Worm (Caenorhabditis elegans): ENCODE data around the gene F22H10.6.

DNA sequence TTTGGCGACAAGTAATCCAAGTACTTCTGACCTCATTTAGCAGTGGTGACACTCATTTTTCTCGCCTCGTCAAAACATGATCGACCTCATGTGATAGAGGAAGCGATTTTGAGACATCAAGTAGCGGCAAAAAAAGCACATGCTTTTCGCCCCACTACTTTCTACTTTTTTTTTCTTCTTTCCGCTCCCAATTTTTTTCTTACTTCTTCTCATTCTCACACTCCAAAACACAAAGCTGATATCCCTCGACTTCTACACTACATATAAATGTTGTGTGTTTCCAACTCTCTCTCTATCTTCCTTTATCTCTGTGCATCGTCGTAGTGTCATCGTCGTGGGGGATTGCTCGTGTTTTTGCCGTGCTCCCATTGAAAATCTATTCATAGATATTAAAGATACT is 41.1 kb upstream of the F22H10.6 start:
- TF ChIP-seq unc-62 (GFP tag; optimal IDR thresholded peaks at IDR 0.05) (no peak), F13H6.1 (tag; optimal IDR thresholded peaks at IDR 0.05) (peak; percentile 15), nhr-6 (tag; optimal IDR thresholded peaks at IDR 0.05) (no peak), unc-39 (tag; optimal IDR thresholded peaks at IDR 0.05) (no peak), zag-1 (tag; optimal IDR thresholded peaks at IDR 0.05) (no peak), blmp-1 (tag; optimal IDR thresholded peaks at IDR 0.05; ENCODE audit: insufficient read depth) (no peak), C34F6.9 (tag; optimal IDR thresholded peaks at IDR 0.05) (peak; percentile 11), R02D3.7 (tag; optimal IDR thresholded peaks at IDR 0.05) (no peak)

Data from whole organism, L2 larva.